Worm (Caenorhabditis elegans): ENCODE results near the gene tag-180.

Gene tag-180

DNA sequence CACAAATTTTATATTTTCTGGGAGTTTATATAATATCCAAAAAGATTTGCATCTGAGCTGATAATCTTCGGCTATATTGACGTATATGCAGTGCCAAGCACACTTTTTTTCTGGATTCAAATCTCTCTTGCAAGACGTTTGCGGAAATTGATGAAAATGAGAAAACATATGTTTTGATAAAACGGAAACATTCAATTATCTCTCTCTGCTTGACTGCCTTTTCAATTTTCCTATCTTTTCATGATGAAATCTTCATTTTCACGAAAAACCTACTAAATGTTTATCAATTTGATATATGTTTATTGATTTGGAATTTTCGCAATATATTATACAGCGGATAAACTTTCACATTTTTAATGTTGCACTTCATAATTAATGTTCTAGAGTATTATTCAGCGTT lies 21.3 kb downstream of the tag-180 start (continued):
- peak; percentile 34 for TF ChIP-seq lin-14 (GFP tag; optimal IDR thresholded peaks at IDR 0.05)
- TF ChIP-seq alr-1 (tag; optimal IDR thresholded peaks at IDR 0.05; ENCODE audit: borderline replicate concordance) = no peak
- TF ChIP-seq rnt-1 (tag; optimal IDR thresholded peaks at IDR 0.05) = no peak
- no peak for TF ChIP-seq unc-98 (GFP tag; IDR thresholded peaks at IDR 0.05)
- no peak for TF ChIP-seq hlh-17 (GFP tag; optimal IDR thresholded peaks at IDR 0.05; ENCODE audit: borderline replicate concordance)
- no peak for TF ChIP-seq nhr-237 (tag; optimal IDR thresholded peaks at IDR 0.05)
- TF ChIP-seq ceh-90 (tag; optimal IDR thresholded peaks at IDR 0.05) = no peak
- TF ChIP-seq tlp-1 (tag; optimal IDR thresholded peaks at IDR 0.05) = no peak
- TF ChIP-seq irx-1 (tag; optimal IDR thresholded peaks at IDR 0.05) = no peak
- no peak for TF ChIP-seq skn-1 (tag; optimal IDR thresholded peaks at IDR 0.05)

DNA sequence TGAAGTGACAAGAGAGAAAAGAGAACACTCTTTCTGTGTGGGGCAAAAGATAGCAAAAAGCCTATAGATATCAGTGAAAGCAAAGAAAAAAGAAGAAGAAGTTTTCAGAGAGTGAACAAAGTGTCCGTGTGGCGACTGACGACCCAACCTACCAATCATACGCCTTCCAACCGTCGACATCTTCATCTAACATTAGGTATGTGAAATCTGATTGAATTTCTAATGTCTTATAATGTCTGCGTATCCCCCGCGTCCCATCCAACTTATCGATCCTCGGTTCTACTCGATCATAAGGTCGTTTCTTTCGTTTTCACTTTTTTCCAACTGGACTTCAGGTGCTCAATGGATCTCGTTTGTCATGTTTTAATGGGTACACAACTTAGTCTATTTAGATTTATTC lies 21.9 kb downstream of the tag-180 start:
- TF ChIP-seq nhr-85 (tag) (peak; percentile 77), mdl-1 (tag; optimal IDR thresholded peaks at IDR 0.05) (peak in 1 of 2 experiments; percentile 10), fkh-8 (tag; optimal IDR thresholded peaks at IDR 0.05) (no peak), lin-39 (tag; optimal IDR thresholded peaks at IDR 0.05) (no peak), lin-35 (GFP tag; optimal IDR thresholded peaks at IDR 0.05) (peak in 1 of 2 experiments; percentile 43), elt-3 (tag; optimal IDR thresholded peaks at IDR 0.05) (peak in 1 of 6 experiments; percentile 39), blmp-1 (tag; optimal IDR thresholded peaks at IDR 0.05) (peak; percentile 94), efl-1 (optimal IDR thresholded peaks at IDR 0.05) (no peak), efl-1 (GFP tag; optimal IDR thresholded peaks at IDR 0.05 in 1 of 2) (peak in 1 of 2 experiments; percentile 73), fos-1 (tag; optimal IDR thresholded peaks at IDR 0.05) (no peak), lin-14 (GFP tag; optimal IDR thresholded peaks at IDR 0.05) (peak; percentile 29), fkh-10 (GFP tag; optimal IDR thresholded peaks at IDR 0.05) (no peak)

DNA sequence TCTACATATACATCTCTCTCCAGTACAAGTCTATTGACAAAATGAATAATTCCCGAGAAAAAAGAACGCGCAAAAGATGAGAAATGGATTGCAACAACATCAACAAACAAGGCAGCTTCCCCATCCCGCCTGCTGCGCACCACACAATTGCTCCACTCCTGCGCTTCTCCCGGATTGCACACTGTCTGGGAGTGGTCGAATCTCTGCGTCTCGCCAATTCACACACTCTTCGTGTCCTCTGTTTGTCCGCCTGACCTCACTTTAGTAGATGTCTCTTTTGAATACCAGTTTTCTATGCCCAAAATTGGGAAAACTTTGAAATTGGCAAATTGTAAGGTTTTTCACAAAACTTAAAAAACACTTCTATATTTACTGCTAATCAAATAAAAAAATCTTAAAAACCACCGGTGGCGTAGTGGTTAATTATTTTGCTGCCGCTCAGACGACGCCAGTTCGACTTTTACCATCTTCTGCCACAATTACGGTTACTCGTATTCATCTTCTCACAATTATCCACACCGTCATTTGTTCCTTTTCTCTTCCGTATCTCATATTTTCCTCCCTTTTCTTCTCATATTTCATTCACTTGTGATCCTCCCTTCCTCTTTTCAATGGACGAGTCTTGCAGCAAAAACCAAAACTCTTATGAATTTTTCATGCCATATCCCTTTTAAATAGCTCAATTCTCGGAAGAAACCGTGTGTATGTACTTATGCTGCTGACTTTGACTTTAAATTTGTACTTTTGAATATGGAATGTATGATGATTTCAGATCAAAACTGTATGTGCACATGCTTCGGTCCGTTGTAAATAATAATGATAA lies 23.4 kb downstream of the tag-180 start, which contains the start of gene rsf-1:
rsf-1 (plus strand) TSS at position 773 of the 823 bp plus-strand sequence.
- peak in 1 of 3 experiments; percentile 4 for TF ChIP-seq dpl-1 (GFP tag; optimal IDR thresholded peaks at IDR 0.05)
- peak; percentile 15 for TF ChIP-seq tbx-2 (tag; optimal IDR thresholded peaks at IDR 0.05)
- no peak for TF ChIP-seq sup-37 (GFP tag; optimal IDR thresholded peaks at IDR 0.05)
- TF ChIP-seq snu-23 (GFP tag; optimal IDR thresholded peaks at IDR 0.05) = peak; percentile 14
- TF ChIP-seq unc-30 (tag; optimal IDR thresholded peaks at IDR 0.05) = no peak
- peak in 1 of 2 experiments; percentile 25 for TF ChIP-seq lsy-2 (tag; optimal IDR thresholded peaks at IDR 0.05)
- TF ChIP-seq blmp-1 (tag; optimal IDR thresholded peaks at IDR 0.05) = no peak
- TF ChIP-seq swsn-7 (tag; optimal IDR thresholded peaks at IDR 0.05) = peak; percentile 25
- no peak for TF ChIP-seq ceh-90 (tag; optimal IDR thresholded peaks at IDR 0.05)
- no peak for TF ChIP-seq hlh-4 (tag; optimal IDR thresholded peaks at IDR 0.05)
- peak; percentile 10 for TF ChIP-seq nhr-20 (tag; optimal IDR thresholded peaks at IDR 0.05)
- TF ChIP-seq nhr-47 (tag; optimal IDR thresholded peaks at IDR 0.05) = peak; percentile 24
- no peak for TF ChIP-seq mef-2 (tag; optimal IDR thresholded peaks at IDR 0.05)
- no peak for TF ChIP-seq aha-1 (tag; optimal IDR thresholded peaks at IDR 0.05)
- peak; percentile 24 for TF ChIP-seq skn-1 (tag; optimal IDR thresholded peaks at IDR 0.05)
- no peak for TF ChIP-seq zag-1 (tag; optimal IDR thresholded peaks at IDR 0.05)
- TF ChIP-seq ceh-82 (tag; optimal IDR thresholded peaks at IDR 0.05) = peak in 1 of 3 experiments; percentile 21
- no peak for TF ChIP-seq elt-2 (tag; optimal IDR thresholded peaks at IDR 0.05)
- peak; percentile 3 for TF ChIP-seq nhr-71 (tag; optimal IDR thresholded peaks at IDR 0.05)
- no peak for TF ChIP-seq C16A3.4 (tag; optimal IDR thresholded peaks at IDR 0.05)
- peak; percentile 13; the same call in 1 of the 2 replicates for TF ChIP-seq ceh-88 (GFP tag; IDR thresholded peaks at IDR 0.05)
- TF ChIP-seq fos-1 (tag; optimal IDR thresholded peaks at IDR 0.05) = no peak
- no peak for TF ChIP-seq ztf-11 (tag; optimal IDR thresholded peaks at IDR 0.05)
- TF ChIP-seq unc-62 (GFP tag; optimal IDR thresholded peaks at IDR 0.05) = no peak
- peak; percentile 31 for TF ChIP-seq nhr-85 (tag)
- no peak for TF ChIP-seq mdl-1 (tag; optimal IDR thresholded peaks at IDR 0.05)
- peak; percentile 53 for TF ChIP-seq unc-86 (tag; optimal IDR thresholded peaks at IDR 0.05)
- TF ChIP-seq egl-13 (tag; optimal IDR thresholded peaks at IDR 0.05) = no peak
- no peak for TF ChIP-seq pax-3 (tag; optimal IDR thresholded peaks at IDR 0.05)
- TF ChIP-seq ceh-8 (GFP tag; optimal IDR thresholded peaks at IDR 0.05) = no peak
- no peak for TF ChIP-seq dsc-1 (tag; optimal IDR thresholded peaks at IDR 0.05)
- TF ChIP-seq xbp-1 (tag; optimal IDR thresholded peaks at IDR 0.05) = no peak
- no peak for TF ChIP-seq jun-1 (tag; optimal IDR thresholded peaks at IDR 0.05)

Measured in whole organism, L1 larva.